Fruit fly (Drosophila melanogaster) whole organism, embryonic: ENCODE results near the gene Lrr47.

Experiments
- Aef1 ChIP-seq: fragments of 200-800 bp; sonication (Bioruptor generic); IDR thresholded peaks from 3 replicates; pipeline ENCODE4 v1.3.6; 2022; ENCODE audit warnings: missing biosample characterization, missing genetic modification characterization
- CG10147 ChIP-seq: fragments of 200-800 bp; sonication (Bioruptor generic); optimal IDR thresholded peaks from 2 replicates; lab custom pipeline; 2019; ENCODE audit warnings: missing biosample characterization, mild to moderate bottlenecking, missing genetic modification characterization, moderate library complexity
- CG10654 ChIP-seq: fragments of 200-800 bp; sonication (Bioruptor generic); optimal IDR thresholded peaks from 2 replicates; lab custom pipeline; 2016; ENCODE audit warnings: missing biosample characterization, missing genetic modification characterization
- CG11085 ChIP-seq: fragments of 200-800 bp; sonication (Bioruptor generic); IDR thresholded peaks from 2 replicates; pipeline ENCODE4 v1.3.6; 2022; ENCODE audit warnings: missing biosample characterization, missing genetic modification characterization
- CG11093 ChIP-seq: fragments of 200-800 bp; sonication (Bioruptor generic); IDR thresholded peaks from 3 replicates; pipeline ENCODE4 v1.3.6; 2022; ENCODE audit warnings: missing biosample characterization, missing genetic modification characterization
- CG18011 ChIP-seq: fragments of 200-800 bp; sonication (Bioruptor generic); optimal IDR thresholded peaks from 2 replicates; lab custom pipeline; 2017; ENCODE audit warnings: missing biosample characterization, missing genetic modification characterization, mild to moderate bottlenecking, moderate library complexity, missing genotype
- CG18476 ChIP-seq: fragments of 200-800 bp; sonication (Bioruptor generic); optimal IDR thresholded peaks from 2 replicates; lab custom pipeline; 2016; ENCODE audit warnings: missing biosample characterization, mild to moderate bottlenecking, missing genetic modification characterization
- CG2875 ChIP-seq: fragments of 200-800 bp; sonication (Bioruptor generic); optimal IDR thresholded peaks from 2 replicates; lab custom pipeline; 2017; ENCODE audit warnings: missing biosample characterization, mild to moderate bottlenecking, missing genetic modification characterization, missing genetic modification reagents
- CG2889 ChIP-seq: fragments of 200-800 bp; sonication (Bioruptor generic); IDR thresholded peaks from 3 replicates; pipeline ENCODE4 v1.3.6; 2022; ENCODE audit warnings: missing biosample characterization, missing genetic modification characterization
- CG30020 ChIP-seq: fragments of 200-800 bp; optimal IDR thresholded peaks from 2 replicates; lab custom pipeline; 2019; ENCODE audit warnings: missing biosample characterization, mild to moderate bottlenecking, missing genetic modification characterization, moderate library complexity
- CG32767 ChIP-seq: fragments of 200-800 bp; sonication (Bioruptor generic); IDR thresholded peaks from 2 replicates; pipeline ENCODE4 v1.3.6; 2022; ENCODE audit warnings: missing biosample characterization, missing genetic modification characterization
- CG6175 ChIP-seq: fragments of 200-800 bp; sonication (Bioruptor generic); IDR thresholded peaks from 3 replicates; pipeline ENCODE4 v1.3.6; 2022; ENCODE audit warnings: missing biosample characterization, missing genetic modification characterization
- CG7271 ChIP-seq: fragments of 200-800 bp; sonication (Bioruptor generic); optimal IDR thresholded peaks from 2 replicates; lab custom pipeline; 2018; ENCODE audit warnings: missing biosample characterization, mild to moderate bottlenecking, missing genetic modification characterization, moderate library complexity
- CG7786 ChIP-seq: fragments of 200-800 bp; sonication (Bioruptor generic); optimal IDR thresholded peaks from 2 replicates; lab custom pipeline; 2016; ENCODE audit warnings: missing biosample characterization, missing genetic modification characterization
- CG7987 ChIP-seq: fragments of 200-800 bp; sonication (Bioruptor generic); optimal IDR thresholded peaks from 2 replicates; lab custom pipeline; 2018; ENCODE audit warnings: missing biosample characterization, mild to moderate bottlenecking, missing genetic modification characterization, moderate library complexity
- CG8089 ChIP-seq: fragments of 200-800 bp; sonication (Bioruptor generic); optimal IDR thresholded peaks from 3 replicates; lab custom pipeline; 2016; ENCODE audit warnings: missing biosample characterization, missing genetic modification characterization
- CG8944 ChIP-seq: fragments of 200-800 bp; sonication (Bioruptor generic); optimal IDR thresholded peaks from 3 replicates; lab custom pipeline; 2016; ENCODE audit warnings: missing biosample characterization, missing genetic modification characterization
- CG9215 ChIP-seq: fragments of 200-800 bp; sonication (Bioruptor generic); IDR thresholded peaks from 2 replicates; pipeline ENCODE4 v1.3.6; 2022; ENCODE audit warnings: missing biosample characterization, missing genetic modification characterization
- CG9609 ChIP-seq: fragments of 200-800 bp; sonication (Bioruptor generic); optimal IDR thresholded peaks from 3 replicates; lab custom pipeline; 2016; ENCODE audit warnings: missing biosample characterization, missing genetic modification characterization
- Dek ChIP-seq: fragments of 200-800 bp; sonication (Bioruptor generic); optimal IDR thresholded peaks from 3 replicates; lab custom pipeline; 2019; ENCODE audit warnings: missing biosample characterization, mild to moderate bottlenecking, missing genetic modification characterization, moderate library complexity
- Dp ChIP-seq: fragments of 200-800 bp; sonication (Bioruptor generic); optimal IDR thresholded peaks from 2 replicates; lab custom pipeline; 2018; ENCODE audit warnings: missing biosample characterization, mild to moderate bottlenecking, missing genetic modification characterization, moderate library complexity
- Ets65A ChIP-seq: fragments of 200-800 bp; sonication (Bioruptor generic); peaks from one replicate; lab custom pipeline; 2016; ENCODE audit warnings: missing biosample characterization, missing genetic modification characterization
- Gug ChIP-seq: fragments of 200-800 bp; sonication (Bioruptor generic); IDR thresholded peaks from 4 replicates; pipeline ENCODE4 v1.3.6; 2022; ENCODE audit warnings: missing biosample characterization, missing genetic modification characterization
- HLH4C ChIP-seq: fragments of 200-800 bp; sonication (Bioruptor generic); IDR thresholded peaks from 3 replicates; pipeline ENCODE4 v1.3.6; 2022; ENCODE audit warnings: missing biosample characterization, missing genetic modification characterization; ENCODE audit not compliant: partially characterized antibody
- Hand ChIP-seq: fragments of 200-800 bp; sonication (Bioruptor generic); optimal IDR thresholded peaks from 2 replicates; lab custom pipeline; 2017; ENCODE audit warnings: mild to moderate bottlenecking, missing biosample characterization, missing genetic modification reagents, missing genetic modification characterization
- Jarid2 ChIP-seq: fragments of 200-800 bp; sonication (Bioruptor generic); optimal IDR thresholded peaks from 3 replicates; lab custom pipeline; 2017; ENCODE audit warnings: mild to moderate bottlenecking, missing biosample characterization, missing genetic modification reagents, missing genetic modification characterization
- Lhr ChIP-seq: fragments of 200-800 bp; sonication (Bioruptor generic); optimal IDR thresholded peaks from 3 replicates; lab custom pipeline; 2017; ENCODE audit warnings: mild to moderate bottlenecking, missing biosample characterization, missing genetic modification reagents, missing genetic modification characterization
- Myb ChIP-seq: fragments of 200-800 bp; sonication (Bioruptor generic); optimal IDR thresholded peaks from 2 replicates; lab custom pipeline; 2016; ENCODE audit warnings: missing biosample characterization, missing genetic modification characterization
- Nf-YC ChIP-seq: fragments of 200-800 bp; optimal IDR thresholded peaks from 3 replicates; lab custom pipeline; 2019; ENCODE audit warnings: missing biosample characterization, mild to moderate bottlenecking, missing genetic modification characterization, moderate library complexity
- Optix ChIP-seq: fragments of 200-800 bp; sonication (Bioruptor generic); IDR thresholded peaks from 3 replicates; pipeline ENCODE4 v1.3.6; 2022; ENCODE audit warnings: missing biosample characterization, missing genetic modification characterization
- Sry-β ChIP-seq: fragments of 200-800 bp; sonication (Bioruptor generic); optimal IDR thresholded peaks from 2 replicates; lab custom pipeline; 2018; ENCODE audit warnings: missing biosample characterization, mild to moderate bottlenecking, missing genetic modification characterization, moderate library complexity
- TFAM ChIP-seq: fragments of 200-800 bp; sonication (Bioruptor generic); optimal IDR thresholded peaks from 2 replicates; lab custom pipeline; 2017; ENCODE audit warnings: missing biosample characterization, missing genetic modification characterization, inconsistent platforms
- croc ChIP-seq: fragments of 200-800 bp; sonication (Bioruptor generic); conservative IDR thresholded peaks from 3 replicates; pipeline ENCODE4 v1.3.6; 2022; ENCODE audit warnings: missing biosample characterization, missing genetic modification characterization
- dm ChIP-seq: fragments of 200-800 bp; sonication (Bioruptor generic); optimal IDR thresholded peaks from 3 replicates; lab custom pipeline; 2016; ENCODE audit warnings: missing biosample characterization, missing genetic modification characterization
- emc ChIP-seq: fragments of 200-800 bp; sonication (Bioruptor generic); optimal IDR thresholded peaks from 2 replicates; lab custom pipeline; 2016; ENCODE audit warnings: missing biosample characterization, missing genetic modification characterization
- eve ChIP-seq, 2 experiments: fragments of >200 bp; optimal IDR thresholded peaks; 2 replicates each; lab custom pipeline; 2017; ENCODE audit warnings: missing biosample characterization in 2 of 2, missing genetic modification characterization in 2 of 2
- fd102C ChIP-seq: fragments of 200-800 bp; sonication (Bioruptor generic); optimal IDR thresholded peaks from 2 replicates; lab custom pipeline; 2018; ENCODE audit warnings: missing biosample characterization, mild to moderate bottlenecking, missing genetic modification characterization, moderate library complexity
- gcm ChIP-seq: fragments of 200-800 bp; sonication (Bioruptor generic); optimal IDR thresholded peaks from 2 replicates; lab custom pipeline; 2019; ENCODE audit warnings: missing biosample characterization, mild to moderate bottlenecking, missing genetic modification characterization, moderate library complexity
- gfzf ChIP-seq: fragments of 200-800 bp; sonication (Bioruptor generic); optimal IDR thresholded peaks from 2 replicates; lab custom pipeline; 2016; ENCODE audit warnings: missing biosample characterization, mild to moderate bottlenecking, missing genetic modification characterization, moderate library complexity
- hb ChIP-seq: fragments of 200-800 bp; sonication (Bioruptor generic); IDR thresholded peaks from 3 replicates; pipeline ENCODE4 v1.3.6; 2022; ENCODE audit warnings: missing biosample characterization, missing genetic modification characterization; ENCODE audit not compliant: partially characterized antibody
- insv ChIP-seq, 2 experiments: fragments of 200-800 bp; sonication (Bioruptor generic); optimal IDR thresholded peaks; 3 replicates each; lab custom pipeline; 2016 to 2018; ENCODE audit warnings: missing biosample characterization in 2 of 2, missing genetic modification characterization in 2 of 2
- ken ChIP-seq: fragments of 200-800 bp; sonication (Bioruptor generic); IDR thresholded peaks from 3 replicates; pipeline ENCODE4 v1.3.6; 2022; ENCODE audit warnings: missing biosample characterization, missing genetic modification characterization
- maf-S ChIP-seq: fragments of 200-800 bp; sonication (Bioruptor generic); optimal IDR thresholded peaks from 2 replicates; lab custom pipeline; 2016; ENCODE audit warnings: missing biosample characterization, missing genetic modification characterization
- nerfin-2 ChIP-seq: fragments of 200-800 bp; sonication (Bioruptor generic); IDR thresholded peaks from 2 replicates; pipeline ENCODE4 v1.3.6; 2022; ENCODE audit warnings: missing biosample characterization, missing genetic modification characterization; ENCODE audit not compliant: partially characterized antibody
- pita ChIP-seq: fragments of 200-800 bp; sonication (Bioruptor generic); optimal IDR thresholded peaks from 2 replicates; lab custom pipeline; 2017; ENCODE audit warnings: missing biosample characterization, mild to moderate bottlenecking, missing genetic modification characterization
- rib ChIP-seq: fragments of 200-800 bp; sonication (Bioruptor generic); IDR thresholded peaks from 2 replicates; pipeline ENCODE4 v1.3.6; 2022; ENCODE audit warnings: missing biosample characterization, missing genetic modification characterization
- scrt ChIP-seq: fragments of 200-800 bp; sonication (Bioruptor generic); optimal IDR thresholded peaks from 2 replicates; lab custom pipeline; 2018; ENCODE audit warnings: missing biosample characterization, mild to moderate bottlenecking, missing genetic modification characterization, moderate library complexity
- sim ChIP-seq: fragments of 200-800 bp; sonication (Bioruptor generic); IDR thresholded peaks from 2 replicates; pipeline ENCODE4 v1.3.6; 2022; ENCODE audit warnings: missing biosample characterization, missing genetic modification characterization
- zf30C ChIP-seq: fragments of 200-800 bp; sonication (Bioruptor generic); optimal IDR thresholded peaks from 3 replicates; lab custom pipeline; 2018; ENCODE audit warnings: missing biosample characterization, mild to moderate bottlenecking, missing genetic modification characterization

Gene Lrr47

dm6 chr2L:10506557-10507252 is 10.4 kb upstream of the Lrr47 start, which contains the start of the genes Myo31DF and CG6094 (continued):
- TF ChIP-seq Myb (peak; percentile 68), rib (GFP tag; lab: Robert Waterston, UW) (peak; percentile 89), Aef1 (no peak), CG30020 (tag; lab: Kevin White, UChicago) (peak; percentile 71), CG32767 (0 out of 2 replicates have a peak, but pooled peaks have one; percentile 9), CG9609 (peak; percentile 34), CG2875 (no peak), fd102C (GFP tag; lab: Kevin White, UChicago) (peak; percentile 40), dm (GFP tag; lab: Kevin White, UChicago) (peak; percentile 28), CG11093 (GFP tag; lab: Robert Waterston, UW) (no peak), insv (GFP tag; optimal IDR thresholded peaks at IDR 0.05; lab: Kevin White, UChicago) (peak in 1 of 2 experiments; percentile 90), Nf-YC (peak; percentile 19), ken (peak; percentile 7; the same call in 1 of the 3 replicates), maf-S (no peak), zf30C (no peak), Sry-β (GFP tag; lab: Kevin White, UChicago) (no peak), nerfin-2 (GFP tag; lab: Robert Waterston, UW) (0 out of 2 replicates have a peak, but pooled peaks have one; percentile 12), Optix (0 out of 3 replicates have a peak, but pooled peaks have one; percentile 8), CG8089 (GFP tag; lab: Kevin White, UChicago) (no peak), CG7271 (tag; lab: Kevin White, UChicago) (no peak), TFAM (GFP tag; lab: Kevin White, UChicago) (no peak), Hand (no peak), croc (0 out of 3 replicates have a peak, but pooled peaks have one; percentile 13), CG7786 (GFP tag; lab: Kevin White, UChicago) (peak; percentile 38), CG10654 (GFP tag; lab: Kevin White, UChicago) (no peak), Dp (GFP tag; lab: Kevin White, UChicago) (peak; percentile 94), Gug (peak; percentile 46; the same call in 1 of the 4 replicates), CG18011 (GFP tag; lab: Kevin White, UChicago) (peak; percentile 27), gcm (GFP tag; lab: Kevin White, UChicago) (no peak), CG10147 (GFP tag; lab: Kevin White, UChicago) (no peak), CG7987 (GFP tag; lab: Kevin White, UChicago) (peak; percentile 55), eve (GFP tag; optimal IDR thresholded peaks at IDR 0.05; lab: Kevin White, UChicago) (no peak), CG6175 (GFP tag; lab: Robert Waterston, UW) (no peak), scrt (GFP tag; lab: Kevin White, UChicago) (no peak), HLH4C (GFP tag; lab: Robert Waterston, UW) (0 out of 3 replicates have a peak, but pooled peaks have one; percentile 10), gfzf (GFP tag; lab: Kevin White, UChicago) (peak; percentile 97), CG18476 (GFP tag; lab: Kevin White, UChicago) (no peak), CG8944 (GFP tag; lab: Kevin White, UChicago) (peak; percentile 9), Jarid2 (peak; percentile 99), CG9215 (GFP tag; lab: Robert Waterston, UW) (no peak; the same call in 1 of the 2 replicates), Ets65A (peak; percentile 85), CG2889 (GFP tag; lab: Robert Waterston, UW) (no peak), Lhr (GFP tag; lab: Kevin White, UChicago) (peak; percentile 89), CG11085 (GFP tag; lab: Robert Waterston, UW) (no peak), Dek (tag; lab: Kevin White, UChicago) (peak; percentile 33), hb (GFP tag; lab: Robert Waterston, UW) (no peak), sim (no peak), emc (GFP tag; lab: Kevin White, UChicago) (no peak), pita (GFP tag; lab: Kevin White, UChicago) (peak; percentile 95)
